Fruit fly (Drosophila melanogaster): ENCODE results near the gene Ubc2.

dm6 chr2L:10781252-10781651, 13.4 kb upstream of the Ubc2 start:
- TF ChIP-seq usp (GFP tag; optimal IDR thresholded peaks at IDR 0.05) (no peak), CG8478 (optimal IDR thresholded peaks at IDR 0.05) (no peak), Dll (optimal IDR thresholded peaks at IDR 0.05) (no peak), psq (optimal IDR thresholded peaks at IDR 0.05) (no peak)
